Worm (Caenorhabditis elegans): ENCODE measurements around the gene try-10.

The try-10 gene

ce11 chrV:13041666-13042065 lies 28.6 kb upstream of the try-10 start, which contains the start of gene scyl-1 (continued):
- TF ChIP-seq ztf-4 (tag; optimal IDR thresholded peaks at IDR 0.05) (peak; percentile 31), nhr-21 (tag; optimal IDR thresholded peaks at IDR 0.05) (peak; percentile 80), unc-55 (GFP tag; optimal IDR thresholded peaks at IDR 0.05) (peak; percentile 74), unc-62 (GFP tag; optimal IDR thresholded peaks at IDR 0.05) (no peak), Y55F3AM.14 (GFP tag; optimal IDR thresholded peaks at IDR 0.05) (no peak), ceh-82 (tag; optimal IDR thresholded peaks at IDR 0.05) (no peak), ZK546.5 (tag; optimal IDR thresholded peaks at IDR 0.05) (no peak), fos-1 (tag; optimal IDR thresholded peaks at IDR 0.05) (peak; percentile 71), ztf-11 (tag; optimal IDR thresholded peaks at IDR 0.05) (no peak), nhr-10 (tag; optimal IDR thresholded peaks at IDR 0.05) (no peak), C34F6.9 (tag; optimal IDR thresholded peaks at IDR 0.05) (peak; percentile 71), elt-1 (tag; optimal IDR thresholded peaks at IDR 0.05) (no peak), unc-39 (tag; optimal IDR thresholded peaks at IDR 0.05) (no peak), nhr-25 (tag; optimal IDR thresholded peaks at IDR 0.05) (peak; percentile 88), R02D3.7 (tag; optimal IDR thresholded peaks at IDR 0.05) (no peak), ztf-1 (GFP tag; conservative IDR thresholded peaks at IDR 0.05) (no peak), nhr-77 (tag; optimal IDR thresholded peaks at IDR 0.05) (no peak), lsy-2 (tag; optimal IDR thresholded peaks at IDR 0.05) (peak; percentile 69 to 89), aly-2 (tag; optimal IDR thresholded peaks at IDR 0.05) (no peak), mbf-1 (tag; optimal IDR thresholded peaks at IDR 0.05) (no peak), mab-5 (tag; optimal IDR thresholded peaks at IDR 0.05) (peak; percentile 78), alr-1 (tag; optimal IDR thresholded peaks at IDR 0.05) (no peak), elt-3 (tag; optimal IDR thresholded peaks at IDR 0.05) (no peak)

ce11 chrV:13036466-13036865 lies 23.4 kb upstream of the try-10 start, which contains the start of gene W07G4.2:
TSS of gene W07G4.2 (minus strand) at chrV:13036566.
- TF ChIP-seq peb-1 (tag; optimal IDR thresholded peaks at IDR 0.05) (no peak), snpc-4 (tag; optimal IDR thresholded peaks at IDR 0.05) (no peak), fos-1 (tag; optimal IDR thresholded peaks at IDR 0.05) (no peak), nhr-77 (tag; optimal IDR thresholded peaks at IDR 0.05) (no peak), ztf-11 (tag; optimal IDR thresholded peaks at IDR 0.05) (no peak), egl-27 (tag; optimal IDR thresholded peaks at IDR 0.05) (no peak), elt-1 (tag; optimal IDR thresholded peaks at IDR 0.05) (no peak), unc-55 (GFP tag; optimal IDR thresholded peaks at IDR 0.05) (no peak), nhr-23 (tag; optimal IDR thresholded peaks at IDR 0.05) (no peak)

ce11 chrV:13034604-13035003 lies 21.5 kb upstream of the try-10 start, which contains the start of gene W07G4.7:
TSS of gene W07G4.7 (minus strand) at chrV:13034704.
- TF ChIP-seq nhr-129 (tag; optimal IDR thresholded peaks at IDR 0.05) (no peak), aly-2 (tag; optimal IDR thresholded peaks at IDR 0.05) (no peak), nhr-237 (tag; optimal IDR thresholded peaks at IDR 0.05) (no peak), ztf-11 (tag; optimal IDR thresholded peaks at IDR 0.05) (no peak), blmp-1 (tag; optimal IDR thresholded peaks at IDR 0.05; ENCODE audit: insufficient read depth) (no peak), gmeb-1 (tag; optimal IDR thresholded peaks at IDR 0.05) (no peak), nhr-6 (tag; optimal IDR thresholded peaks at IDR 0.05) (no peak), unc-62 (GFP tag; optimal IDR thresholded peaks at IDR 0.05) (no peak), dmd-4 (tag; optimal IDR thresholded peaks at IDR 0.05) (no peak)

- TF ChIP-seq zag-1 (tag; optimal IDR thresholded peaks at IDR 0.05) (no peak), unc-62 (GFP tag; optimal IDR thresholded peaks at IDR 0.05) (no peak), nhr-129 (tag; optimal IDR thresholded peaks at IDR 0.05) (no peak), ztf-4 (tag; optimal IDR thresholded peaks at IDR 0.05) (no peak), nhr-12 (tag; optimal IDR thresholded peaks at IDR 0.05) (no peak), nhr-11 (tag; optimal IDR thresholded peaks at IDR 0.05) (no peak), C34F6.9 (tag; optimal IDR thresholded peaks at IDR 0.05) (no peak), R02D3.7 (tag; optimal IDR thresholded peaks at IDR 0.05) (no peak), lin-11 (tag; optimal IDR thresholded peaks at IDR 0.05) (no peak), blmp-1 (tag; optimal IDR thresholded peaks at IDR 0.05; ENCODE audit: insufficient read depth) (no peak), ceh-16 (tag; optimal IDR thresholded peaks at IDR 0.05) (no peak), elt-1 (tag; optimal IDR thresholded peaks at IDR 0.05) (no peak), nhr-6 (tag; optimal IDR thresholded peaks at IDR 0.05) (no peak), lin-13 (GFP tag; optimal IDR thresholded peaks at IDR 0.05) (no peak)
These were observed 20.2 kb upstream of the try-10 start, which contains the start of gene W07G4.1 for ce11 chrV:13033223-13033622. TSS of gene W07G4.1 (plus strand) at chrV:13033523.
